Worm (Caenorhabditis elegans) whole organism, L2 larva: Measurements from ENCODE around the gene frpr-15.

Source experiments
- C34F6.9 ChIP-seq: fragments of 150-350 bp; optimal IDR thresholded peaks from 2 replicates; lab custom pipeline; 2014; ENCODE audit warnings: missing biosample characterization, missing genetic modification characterization
- F13H6.1 ChIP-seq: sonication (generic microtip); optimal IDR thresholded peaks from 2 replicates; lab custom pipeline; 2016; ENCODE audit warnings: missing genetic modification characterization, missing compliant biosample characterization
- R02D3.7 ChIP-seq: fragments of 150-350 bp; optimal IDR thresholded peaks from 2 replicates; lab custom pipeline; 2014; ENCODE audit warnings: missing biosample characterization, missing genetic modification characterization
- Y55F3AM.14 ChIP-seq: fragments of 200-800 bp; sonication (Bioruptor generic); optimal IDR thresholded peaks from 2 replicates; lab custom pipeline; 2018; ENCODE audit warnings: mild to moderate bottlenecking, missing genetic modification characterization, missing compliant biosample characterization
- ZK546.5 ChIP-seq: sonication (generic microtip); optimal IDR thresholded peaks from 2 replicates; lab custom pipeline; 2017; ENCODE audit warnings: missing biosample characterization, missing genetic modification characterization
- alr-1 ChIP-seq: fragments of 150-350 bp; optimal IDR thresholded peaks from 2 replicates; lab custom pipeline; 2014; ENCODE audit warnings: missing biosample characterization, missing genetic modification characterization
- aly-2 ChIP-seq: fragments of 150-350 bp; optimal IDR thresholded peaks from 2 replicates; lab custom pipeline; 2014; ENCODE audit warnings: missing biosample characterization, missing genetic modification characterization
- ama-1 ChIP-seq: fragments of 150-350 bp; optimal IDR thresholded peaks from 2 replicates; lab custom pipeline; 2018; ENCODE audit warnings: inconsistent platforms
- blmp-1 ChIP-seq: sonication (generic microtip); optimal IDR thresholded peaks from 2 replicates; lab custom pipeline; 2017; ENCODE audit warnings: missing genetic modification characterization, mild to moderate bottlenecking, missing compliant biosample characterization, antibody characterized with exemption, moderate library complexity; ENCODE audit not compliant: insufficient read depth
- ceh-16 ChIP-seq: fragments of 150-350 bp; optimal IDR thresholded peaks from 2 replicates; lab custom pipeline; 2014; ENCODE audit warnings: missing biosample characterization, missing genetic modification characterization
- ceh-82 ChIP-seq: fragments of 150-350 bp; optimal IDR thresholded peaks from 2 replicates; lab custom pipeline; 2014; ENCODE audit warnings: missing biosample characterization, missing genetic modification characterization
- crh-2 ChIP-seq: sonication (generic microtip); optimal IDR thresholded peaks from 2 replicates; lab custom pipeline; 2017; ENCODE audit warnings: missing biosample characterization, missing genetic modification characterization
- dmd-4 ChIP-seq: sonication (generic microtip); optimal IDR thresholded peaks from 2 replicates; lab custom pipeline; 2017; ENCODE audit warnings: missing biosample characterization, missing genetic modification characterization
- egl-27 ChIP-seq: sonication (generic microtip); optimal IDR thresholded peaks from 3 replicates; lab custom pipeline; 2017; ENCODE audit warnings: missing biosample characterization, missing genetic modification reagents, missing genetic modification characterization
- elt-1 ChIP-seq: fragments of 150-350 bp; optimal IDR thresholded peaks from 2 replicates; lab custom pipeline; 2014; ENCODE audit warnings: missing biosample characterization, missing genetic modification characterization
- elt-3 ChIP-seq: sonication (generic microtip); optimal IDR thresholded peaks from 2 replicates; lab custom pipeline; 2017; ENCODE audit warnings: missing biosample characterization, missing genetic modification characterization
- fos-1 ChIP-seq: fragments of 150-350 bp; optimal IDR thresholded peaks from 2 replicates; lab custom pipeline; 2014; ENCODE audit warnings: missing biosample characterization, missing genetic modification characterization
- gmeb-1 ChIP-seq: fragments of 150-350 bp; optimal IDR thresholded peaks from 2 replicates; lab custom pipeline; 2014; ENCODE audit warnings: missing biosample characterization, missing genetic modification characterization
- lin-11 ChIP-seq: fragments of 150-350 bp; sonication (generic microtip); optimal IDR thresholded peaks from 2 replicates; lab custom pipeline; 2014; ENCODE audit warnings: missing biosample characterization, missing genetic modification characterization, inconsistent platforms, mixed read lengths
- lsy-2 ChIP-seq, 2 experiments: fragments of 150-350 bp in 1 of 2; sonication (generic microtip) in 1 of 2; optimal IDR thresholded peaks; 2 replicates each; lab custom pipeline; 2014 to 2017; ENCODE audit warnings: missing biosample characterization in 2 of 2, missing genetic modification characterization in 2 of 2
- mab-5 ChIP-seq: fragments of 150-350 bp; optimal IDR thresholded peaks from 2 replicates; lab custom pipeline; 2014; ENCODE audit warnings: missing biosample characterization, missing genetic modification characterization
- nhr-10 ChIP-seq: sonication (generic microtip); optimal IDR thresholded peaks from 2 replicates; lab custom pipeline; 2017; ENCODE audit warnings: missing biosample characterization, missing genetic modification characterization
- nhr-12 ChIP-seq: fragments of 150-350 bp; optimal IDR thresholded peaks from 2 replicates; lab custom pipeline; 2014; ENCODE audit warnings: missing biosample characterization, missing genetic modification characterization
- nhr-129 ChIP-seq: fragments of 150-350 bp; optimal IDR thresholded peaks from 2 replicates; lab custom pipeline; 2014; ENCODE audit warnings: missing biosample characterization, missing genetic modification characterization
- nhr-21 ChIP-seq: fragments of 150-350 bp; optimal IDR thresholded peaks from 2 replicates; lab custom pipeline; 2014; ENCODE audit warnings: missing biosample characterization, missing genetic modification characterization
- nhr-23 ChIP-seq: fragments of 150-350 bp; optimal IDR thresholded peaks from 2 replicates; lab custom pipeline; 2014; ENCODE audit warnings: missing biosample characterization, missing genetic modification reagents, missing genetic modification characterization
- nhr-237 ChIP-seq: fragments of 150-350 bp; optimal IDR thresholded peaks from 2 replicates; lab custom pipeline; 2014; ENCODE audit warnings: missing biosample characterization, missing genetic modification characterization
- nhr-25 ChIP-seq: fragments of 150-350 bp; sonication (generic microtip); optimal IDR thresholded peaks from 3 replicates; lab custom pipeline; 2014; ENCODE audit warnings: missing biosample characterization, missing genetic modification characterization
- nhr-6 ChIP-seq: fragments of 150-350 bp; optimal IDR thresholded peaks from 2 replicates; lab custom pipeline; 2014; ENCODE audit warnings: missing biosample characterization, missing genetic modification characterization
- nhr-77 ChIP-seq: fragments of 150-350 bp; optimal IDR thresholded peaks from 2 replicates; lab custom pipeline; 2014; ENCODE audit warnings: missing biosample characterization, missing genetic modification characterization
- peb-1 ChIP-seq: fragments of 150-350 bp; optimal IDR thresholded peaks from 2 replicates; lab custom pipeline; 2014; ENCODE audit warnings: missing biosample characterization, missing genetic modification characterization
- sem-4 ChIP-seq: fragments of 150-350 bp; optimal IDR thresholded peaks from 2 replicates; lab custom pipeline; 2014; ENCODE audit warnings: missing biosample characterization, missing genetic modification reagents, missing genetic modification characterization
- skn-1 ChIP-seq: sonication (generic microtip); optimal IDR thresholded peaks from 2 replicates; lab custom pipeline; 2017; ENCODE audit warnings: missing biosample characterization, missing genetic modification characterization
- sma-3 ChIP-seq: sonication (generic microtip); optimal IDR thresholded peaks from 2 replicates; lab custom pipeline; 2016; ENCODE audit warnings: missing genetic modification reagents, missing genetic modification characterization, missing compliant biosample characterization
- sma-9 ChIP-seq, 2 experiments: fragments of 150-350 bp in 1 of 2; sonication (generic microtip) in 1 of 2; optimal IDR thresholded peaks; 2 replicates each; lab custom pipeline; 2014 to 2016; ENCODE audit warnings: missing genetic modification characterization in 2 of 2, mild to moderate bottlenecking in 1 of 2, missing biosample characterization in 1 of 2, missing compliant biosample characterization in 1 of 2, missing genetic modification reagents in 1 of 2, moderate library complexity in 1 of 2
- snpc-4 ChIP-seq: fragments of 150-350 bp; optimal IDR thresholded peaks from 2 replicates; lab custom pipeline; 2014; ENCODE audit warnings: missing biosample characterization, missing genetic modification characterization
- unc-39 ChIP-seq: fragments of 150-350 bp; optimal IDR thresholded peaks from 2 replicates; lab custom pipeline; 2014; ENCODE audit warnings: missing biosample characterization, missing genetic modification characterization
- unc-55 ChIP-seq: fragments of 150-350 bp; sonication (generic microtip); optimal IDR thresholded peaks from 3 replicates; lab custom pipeline; 2014; ENCODE audit warnings: missing biosample characterization, missing genetic modification reagents, missing genetic modification characterization
- zag-1 ChIP-seq: fragments of 150-350 bp; optimal IDR thresholded peaks from 2 replicates; lab custom pipeline; 2014; ENCODE audit warnings: missing biosample characterization, missing genetic modification characterization
- ztf-1 ChIP-seq: fragments of 200-800 bp; sonication (Bioruptor generic); conservative IDR thresholded peaks from 2 replicates; pipeline ENCODE4 v1.3.6; 2022; ENCODE audit warnings: missing genetic modification characterization, missing compliant biosample characterization
- ztf-11 ChIP-seq: sonication (generic microtip); optimal IDR thresholded peaks from 2 replicates; lab custom pipeline; 2017; ENCODE audit warnings: missing biosample characterization, missing genetic modification characterization
- ztf-4 ChIP-seq: fragments of 150-350 bp; optimal IDR thresholded peaks from 2 replicates; lab custom pipeline; 2014; ENCODE audit warnings: missing biosample characterization, missing genetic modification characterization

Gene frpr-15

ce11 chrV:12679807-12680206 lies at the start of gene frpr-15:
Gene frpr-15, plus strand, starts transcription at chrV:12680107.
- TF ChIP-seq crh-2 (tag; lab: Kevin White, UChicago): no peak
- no peak for TF ChIP-seq nhr-25
- no peak for TF ChIP-seq gmeb-1 (tag; lab: Kevin White, UChicago)
- no peak for TF ChIP-seq ama-1 (lab: Kevin White, UChicago)
- TF ChIP-seq Y55F3AM.14 (GFP tag; lab: Kevin White, UChicago): no peak
- no peak for TF ChIP-seq nhr-237 (tag; lab: Kevin White, UChicago)
- no peak for TF ChIP-seq lin-11
- TF ChIP-seq dmd-4 (tag; lab: Kevin White, UChicago): no peak

ce11 chrV:12632048-12632447 lies 47.9 kb upstream of the frpr-15 start, which contains the start of gene srx-113:
Gene srx-113, minus strand, starts transcription at chrV:12632148.
- TF ChIP-seq sma-3 (GFP tag; lab: Kevin White, UChicago) (no peak), sem-4 (tag; lab: Kevin White, UChicago) (no peak), nhr-25 (no peak), gmeb-1 (tag; lab: Kevin White, UChicago) (no peak), ceh-82 (tag; lab: Kevin White, UChicago) (no peak), blmp-1 (tag; lab: Kevin White, UChicago) (no peak)
- TF ChIP-seq, all 48 proteins: peak for 0

DNA sequence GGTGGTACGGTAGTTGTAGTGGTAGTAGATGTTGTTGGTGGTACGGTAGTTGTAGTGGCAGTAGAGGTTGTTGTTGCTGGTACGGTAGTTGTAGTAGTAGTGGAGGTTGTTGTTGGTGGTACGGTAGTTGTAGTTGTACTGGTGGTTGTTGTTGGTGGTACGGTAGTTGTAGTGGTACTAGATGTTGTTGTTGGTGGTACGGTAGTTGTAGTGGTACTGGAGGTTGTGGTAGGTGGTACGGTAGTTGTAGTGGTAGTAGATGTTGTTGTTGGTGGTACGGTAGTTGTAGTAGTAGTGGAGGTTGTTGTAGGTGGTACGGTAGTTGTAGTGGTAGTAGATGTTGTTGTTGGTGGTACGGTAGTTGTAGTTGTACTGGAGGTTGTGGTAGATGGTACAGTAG lies 46.9 kb upstream of the frpr-15 start:
- TF ChIP-seq lsy-2 (tag; optimal IDR thresholded peaks at IDR 0.05; lab: Kevin White, UChicago): no peak

ce11 chrV:12634050-12634449 lies 45.9 kb upstream of the frpr-15 start:
- no peak for TF ChIP-seq ama-1 (lab: Kevin White, UChicago)

DNA sequence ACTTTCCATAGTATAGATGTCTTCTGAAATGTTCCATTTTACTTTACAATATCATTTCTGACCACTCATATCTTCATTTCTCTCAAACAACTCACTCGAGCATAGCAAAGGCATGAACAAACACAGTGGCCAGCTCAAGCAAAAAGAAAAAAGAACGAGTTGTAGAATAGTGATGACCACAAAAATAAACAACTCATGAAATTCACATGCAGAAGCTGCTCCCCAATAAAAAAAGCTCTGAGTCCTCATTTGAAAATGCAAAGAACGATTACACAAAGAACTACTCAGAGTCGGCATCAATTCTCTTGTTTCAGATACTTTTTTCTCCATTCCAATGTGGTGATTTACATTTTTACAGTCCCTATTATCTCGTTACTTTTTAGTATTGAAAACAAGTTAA lies 45.2 kb upstream of the frpr-15 start:
- TF ChIP-seq sma-9 (GFP tag; optimal IDR thresholded peaks at IDR 0.05; lab: Kevin White, UChicago) (peak; percentile 55), sma-9 (tag; optimal IDR thresholded peaks at IDR 0.05; lab: Kevin White, UChicago) (no peak), crh-2 (tag; lab: Kevin White, UChicago) (no peak)

ce11 chrV:12635218-12635617 lies 44.7 kb upstream of the frpr-15 start:
- no peak for TF ChIP-seq blmp-1 (tag; lab: Kevin White, UChicago)
- no peak for TF ChIP-seq unc-55 (GFP tag; lab: Kevin White, UChicago)
- no peak for TF ChIP-seq egl-27 (tag; lab: Kevin White, UChicago)
- TF ChIP-seq unc-39 (tag; lab: Kevin White, UChicago): no peak
- TF ChIP-seq ceh-82 (tag; lab: Kevin White, UChicago): no peak
- no peak for TF ChIP-seq R02D3.7 (tag; lab: Kevin White, UChicago)
- TF ChIP-seq nhr-237 (tag; lab: Kevin White, UChicago): no peak
- no peak for TF ChIP-seq nhr-77 (tag; lab: Kevin White, UChicago)
- TF ChIP-seq nhr-10 (tag; lab: Kevin White, UChicago): no peak
- TF ChIP-seq aly-2 (tag; lab: Kevin White, UChicago): no peak
- peak; percentile 63 for TF ChIP-seq C34F6.9 (tag; lab: Kevin White, UChicago)
- no peak for TF ChIP-seq alr-1
- TF ChIP-seq ZK546.5 (tag; lab: Kevin White, UChicago): no peak
- TF ChIP-seq elt-1: no peak
- TF ChIP-seq nhr-12 (tag; lab: Kevin White, UChicago): no peak
- no peak for TF ChIP-seq Y55F3AM.14 (GFP tag; lab: Kevin White, UChicago)
- no peak for TF ChIP-seq F13H6.1 (tag; lab: Kevin White, UChicago)
- TF ChIP-seq crh-2 (tag; lab: Kevin White, UChicago): peak; percentile 42
- TF ChIP-seq ama-1 (lab: Kevin White, UChicago): no peak
- peak; percentile 92 for TF ChIP-seq sma-3 (GFP tag; lab: Kevin White, UChicago)
- no peak for TF ChIP-seq skn-1 (tag; lab: Kevin White, UChicago)
- TF ChIP-seq ztf-1 (GFP tag; lab: Robert Waterston, UW): no peak
- TF ChIP-seq elt-3 (tag; lab: Kevin White, UChicago): no peak
- TF ChIP-seq ztf-11: no peak
- peak; percentile 4 for TF ChIP-seq ztf-4 (tag; lab: Kevin White, UChicago)
- TF ChIP-seq peb-1 (tag; lab: Kevin White, UChicago): no peak
- no peak for TF ChIP-seq mab-5 (tag; lab: Kevin White, UChicago)
- peak; percentile 83 for TF ChIP-seq nhr-129 (tag; lab: Kevin White, UChicago)
- peak; percentile 22 for TF ChIP-seq nhr-21 (tag; lab: Kevin White, UChicago)
- TF ChIP-seq sem-4 (tag; lab: Kevin White, UChicago): no peak
- no peak for TF ChIP-seq nhr-23 (tag; lab: Kevin White, UChicago)
- no peak for TF ChIP-seq zag-1 (tag; lab: Kevin White, UChicago)
- TF ChIP-seq nhr-6: no peak
- no peak for TF ChIP-seq snpc-4 (tag; lab: Kevin White, UChicago)
- TF ChIP-seq sma-9 (GFP tag; optimal IDR thresholded peaks at IDR 0.05; lab: Kevin White, UChicago): peak; percentile 91
- no peak for TF ChIP-seq sma-9 (tag; optimal IDR thresholded peaks at IDR 0.05; lab: Kevin White, UChicago)
- peak; percentile 72 for TF ChIP-seq gmeb-1 (tag; lab: Kevin White, UChicago)
- peak; percentile 15 for TF ChIP-seq fos-1 (tag; lab: Kevin White, UChicago)
- no peak for TF ChIP-seq ceh-16 (tag; lab: Kevin White, UChicago)
